Worm (Caenorhabditis elegans): Measurements from ENCODE around the gene srab-26.

srab-26 gene

ce11 chrV:9879404-9879803 is at the start of gene srab-26:
TSS of gene srab-26 (minus strand) at chrV:9879504.
- no peak for TF ChIP-seq ces-1 (GFP tag; optimal IDR thresholded peaks at IDR 0.05)
- TF ChIP-seq nhr-2 (tag; optimal IDR thresholded peaks at IDR 0.05), result no peak
- no peak for TF ChIP-seq nhr-12 (tag; optimal IDR thresholded peaks at IDR 0.05)
- no peak for TF ChIP-seq hlh-1 (tag; optimal IDR thresholded peaks at IDR 0.05)
- no peak for TF ChIP-seq unc-39 (tag; optimal IDR thresholded peaks at IDR 0.05)

ce11 chrV:9927954-9928353 is 48.6 kb upstream of the srab-26 start:
- TF ChIP-seq ham-2 (GFP tag; optimal IDR thresholded peaks at IDR 0.05) (no peak), nhr-12 (tag; optimal IDR thresholded peaks at IDR 0.05) (no peak), cnd-1 (tag; optimal IDR thresholded peaks at IDR 0.05) (no peak), mep-1 (tag; optimal IDR thresholded peaks at IDR 0.05) (no peak), elt-1 (tag; optimal IDR thresholded peaks at IDR 0.05; ENCODE audit: borderline replicate concordance, insufficient read depth) (no peak), ztf-11 (tag; optimal IDR thresholded peaks at IDR 0.05) (no peak), hlh-1 (tag; optimal IDR thresholded peaks at IDR 0.05) (no peak), lin-32 (GFP tag; optimal IDR thresholded peaks at IDR 0.05) (no peak), zip-8 (tag; optimal IDR thresholded peaks at IDR 0.05) (no peak), unc-120 (tag; optimal IDR thresholded peaks at IDR 0.05; ENCODE audit: poor library complexity, severe bottlenecking) (no peak), unc-39 (tag; optimal IDR thresholded peaks at IDR 0.05) (no peak), nhr-237 (tag; optimal IDR thresholded peaks at IDR 0.05) (no peak), ceh-83 (GFP tag; optimal IDR thresholded peaks at IDR 0.05) (no peak), tbx-8 (GFP tag; optimal IDR thresholded peaks at IDR 0.05) (no peak), lin-13 (tag; optimal IDR thresholded peaks at IDR 0.05) (no peak), unc-62 (GFP tag; optimal IDR thresholded peaks at IDR 0.05) (no peak), bed-3 (GFP tag; optimal IDR thresholded peaks at IDR 0.05) (no peak), blmp-1 (tag; optimal IDR thresholded peaks at IDR 0.05) (no peak)

- TF ChIP-seq nhr-28 (tag; optimal IDR thresholded peaks at IDR 0.05) (no peak), zip-8 (tag; optimal IDR thresholded peaks at IDR 0.05) (no peak), lin-32 (GFP tag; optimal IDR thresholded peaks at IDR 0.05) (no peak), ces-1 (GFP tag; optimal IDR thresholded peaks at IDR 0.05) (no peak), nhr-237 (tag; optimal IDR thresholded peaks at IDR 0.05) (no peak), nhr-12 (tag; optimal IDR thresholded peaks at IDR 0.05) (no peak), mep-1 (tag; optimal IDR thresholded peaks at IDR 0.05) (no peak)
Measured at ce11 chrV:9927381-9927780, 48.1 kb upstream of the srab-26 start.

ce11 chrV:9926240-9926639 is 46.9 kb upstream of the srab-26 start, which contains the start of gene C50H2.13:
TSS of gene C50H2.13 (plus strand) at chrV:9926540.
- TF ChIP-seq blmp-1 (tag; optimal IDR thresholded peaks at IDR 0.05) (no peak), pha-4 (tag; optimal IDR thresholded peaks at IDR 0.05) (no peak), mab-5 (tag; optimal IDR thresholded peaks at IDR 0.05) (no peak), hlh-1 (tag; optimal IDR thresholded peaks at IDR 0.05) (no peak), ceh-83 (GFP tag; optimal IDR thresholded peaks at IDR 0.05) (no peak), nhr-76 (tag; optimal IDR thresholded peaks at IDR 0.05) (no peak), lsy-2 (tag; optimal IDR thresholded peaks at IDR 0.05) (no peak), cnd-1 (tag; optimal IDR thresholded peaks at IDR 0.05) (no peak), sptf-1 (tag; optimal IDR thresholded peaks at IDR 0.05) (no peak), M03D4.4 (tag; optimal IDR thresholded peaks at IDR 0.05) (no peak), elt-3 (tag; optimal IDR thresholded peaks at IDR 0.05) (no peak), lin-32 (GFP tag; optimal IDR thresholded peaks at IDR 0.05) (no peak), elt-1 (tag; optimal IDR thresholded peaks at IDR 0.05; ENCODE audit: borderline replicate concordance, insufficient read depth) (no peak), flh-1 (GFP tag; optimal IDR thresholded peaks at IDR 0.05) (no peak), unc-39 (tag; optimal IDR thresholded peaks at IDR 0.05) (no peak), nhr-12 (tag; optimal IDR thresholded peaks at IDR 0.05) (no peak)

ce11 chrV:9925647-9926046 is 46.3 kb upstream of the srab-26 start:
- no peak for TF ChIP-seq unc-120 (tag; optimal IDR thresholded peaks at IDR 0.05; ENCODE audit: poor library complexity, severe bottlenecking)
- no peak for TF ChIP-seq unc-39 (tag; optimal IDR thresholded peaks at IDR 0.05)
- no peak for TF ChIP-seq lin-13 (tag; optimal IDR thresholded peaks at IDR 0.05)
- no peak for TF ChIP-seq nhr-237 (tag; optimal IDR thresholded peaks at IDR 0.05)
- TF ChIP-seq elt-3 (tag; optimal IDR thresholded peaks at IDR 0.05), result no peak
- no peak for TF ChIP-seq nhr-12 (tag; optimal IDR thresholded peaks at IDR 0.05)
- no peak for TF ChIP-seq nhr-2 (tag; optimal IDR thresholded peaks at IDR 0.05)
- TF ChIP-seq sem-2 (GFP tag; optimal IDR thresholded peaks at IDR 0.05), result no peak
- TF ChIP-seq mls-2 (tag; optimal IDR thresholded peaks at IDR 0.05), result no peak
- no peak for TF ChIP-seq flh-1 (GFP tag; optimal IDR thresholded peaks at IDR 0.05)
- no peak for TF ChIP-seq nhr-76 (tag; optimal IDR thresholded peaks at IDR 0.05)
- no peak for TF ChIP-seq ces-1 (GFP tag; optimal IDR thresholded peaks at IDR 0.05)

All from whole organism, mixed stage, embryonic.